Fruit fly (Drosophila melanogaster) Kc167 (cell line): ENCODE results near the gene CG6428.

Source experiments
- Myc ChIP-seq: fragments of >200 bp; optimal IDR thresholded peaks from 2 replicates; lab custom pipeline; 2017; ENCODE audit warnings: missing external identifiers
- Sin3A ChIP-seq: fragments of >200 bp; optimal IDR thresholded peaks from 2 replicates; lab custom pipeline; 2018; ENCODE audit warnings: missing external identifiers
- h ChIP-seq: fragments of >200 bp; optimal IDR thresholded peaks from 3 replicates; lab custom pipeline; 2018; ENCODE audit warnings: missing external identifiers
- insv ChIP-seq: fragments of >200 bp; optimal IDR thresholded peaks from 3 replicates; lab custom pipeline; 2018; ENCODE audit warnings: missing external identifiers
- psq ChIP-seq: fragments of >200 bp; optimal IDR thresholded peaks from 2 replicates; lab custom pipeline; 2017; ENCODE audit warnings: missing external identifiers

DNA sequence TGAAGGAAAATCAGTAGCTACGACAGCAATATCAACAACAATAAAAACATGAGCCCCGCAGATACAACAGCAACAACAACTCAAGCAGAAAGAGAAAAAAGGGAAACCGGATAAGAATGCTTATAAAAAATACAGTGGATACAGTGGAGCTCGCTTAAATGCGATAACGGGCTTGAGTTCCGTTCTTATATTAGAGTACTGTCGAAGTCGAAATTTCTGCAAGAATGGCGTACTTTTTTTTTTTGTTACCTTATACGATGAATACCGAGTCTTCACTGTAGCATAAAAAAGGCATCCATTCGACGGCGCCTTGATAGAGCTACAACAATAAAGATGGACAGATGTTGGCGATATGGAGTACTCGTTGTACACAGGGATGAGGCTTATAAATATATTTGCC is 41.7 kb upstream of the CG6428 start:
- TF ChIP-seq insv (lab: Kevin White, UChicago): no peak
- no peak for TF ChIP-seq Sin3A (lab: Kevin White, UChicago)
- no peak for TF ChIP-seq psq (lab: Kevin White, UChicago)
- no peak for TF ChIP-seq Myc (lab: Kevin White, UChicago)
- no peak for TF ChIP-seq h
